Worm (Caenorhabditis elegans) whole organism, L2 larva: Measurements from ENCODE around the gene srd-35.

ENCODE experiments used
- snpc-4 ChIP-seq: fragments of 150-350 bp; optimal IDR thresholded peaks from 2 replicates; lab custom pipeline; 2014; ENCODE audit warnings: missing biosample characterization, missing genetic modification characterization
- zag-1 ChIP-seq: fragments of 150-350 bp; optimal IDR thresholded peaks from 2 replicates; lab custom pipeline; 2014; ENCODE audit warnings: missing biosample characterization, missing genetic modification characterization

DNA sequence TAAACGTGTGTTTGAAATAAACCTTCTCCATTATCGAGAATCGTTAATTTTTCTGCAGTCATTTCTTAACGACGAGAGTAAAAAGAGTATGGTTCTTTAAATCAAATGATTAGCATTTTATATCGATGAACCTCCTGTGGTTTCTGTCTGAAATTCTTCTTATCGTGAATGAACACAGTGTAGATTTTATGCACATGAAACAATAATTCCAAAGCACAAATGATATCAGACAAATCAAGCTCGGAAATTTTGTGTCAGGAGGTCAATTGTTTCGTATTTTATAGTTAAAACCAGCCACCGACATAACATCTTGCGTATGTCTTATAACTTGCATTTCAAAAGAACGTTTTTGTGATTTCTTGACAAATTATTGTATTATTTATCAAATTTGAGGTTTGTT lies 27.1 kb upstream of the srd-35 start, which contains the start of gene T16G1.6:
- TF ChIP-seq snpc-4 (tag; lab: Kevin White, UChicago): no peak
- TF ChIP-seq zag-1 (tag; lab: Kevin White, UChicago): no peak
